Worm (Caenorhabditis elegans) whole organism, young adult: Measurements from ENCODE around the gene F38E1.3.

Experiments used
- B0035.1 ChIP-seq: sonication (generic microtip); optimal IDR thresholded peaks from 2 replicates; lab custom pipeline; 2016; ENCODE audit warnings: missing genetic modification characterization, mild to moderate bottlenecking, missing compliant biosample characterization, missing genotype, missing genetic modification reagents
- B0261.1 ChIP-seq: sonication (generic microtip); optimal IDR thresholded peaks from 2 replicates; lab custom pipeline; 2016; ENCODE audit warnings: mild to moderate bottlenecking, missing genetic modification characterization, moderate library complexity, missing compliant biosample characterization
- C06A6.2 ChIP-seq: fragments of 200-800 bp; sonication (Bioruptor generic); conservative IDR thresholded peaks from 2 replicates; pipeline ENCODE4 v1.3.6; 2022; ENCODE audit warnings: missing genetic modification characterization, missing compliant biosample characterization
- F22D6.2 ChIP-seq: sonication (generic microtip); optimal IDR thresholded peaks from 2 replicates; lab custom pipeline; 2016; ENCODE audit warnings: mild to moderate bottlenecking, missing genetic modification characterization, missing compliant biosample characterization
- F23B12.7 ChIP-seq: sonication (generic microtip); optimal IDR thresholded peaks from 2 replicates; lab custom pipeline; 2017; ENCODE audit warnings: missing genetic modification characterization, mild to moderate bottlenecking, missing compliant biosample characterization, antibody characterized with exemption, moderate library complexity; ENCODE audit not compliant: insufficient read depth
- F37B4.10 ChIP-seq: fragments of 200-800 bp; sonication (Bioruptor generic); IDR thresholded peaks from 2 replicates; pipeline ENCODE4 v1.3.6; 2022; ENCODE audit warnings: missing genetic modification characterization, missing compliant biosample characterization
- F49E8.2 ChIP-seq: sonication (generic microtip); optimal IDR thresholded peaks from 3 replicates; lab custom pipeline; 2017; ENCODE audit warnings: missing genetic modification characterization, mild to moderate bottlenecking, missing compliant biosample characterization, antibody characterized with exemption, moderate library complexity; ENCODE audit not compliant: insufficient read depth
- F55B11.4 ChIP-seq: sonication (generic microtip); optimal IDR thresholded peaks from 2 replicates; lab custom pipeline; 2016; ENCODE audit warnings: missing compliant biosample characterization, missing genetic modification characterization, borderline replicate concordance; ENCODE audit not compliant: insufficient read depth
- F57C9.4 ChIP-seq: sonication (generic microtip); optimal IDR thresholded peaks from 2 replicates; lab custom pipeline; 2017; ENCODE audit warnings: mild to moderate bottlenecking, missing genetic modification characterization, missing compliant biosample characterization
- K12H6.12 ChIP-seq: fragments of 200-800 bp; sonication (Bioruptor generic); optimal IDR thresholded peaks from 2 replicates; lab custom pipeline; 2018; ENCODE audit warnings: mild to moderate bottlenecking, missing genetic modification characterization, missing compliant biosample characterization
- T26A5.8 ChIP-seq: sonication (generic microtip); optimal IDR thresholded peaks from 2 replicates; lab custom pipeline; 2016; ENCODE audit warnings: missing genetic modification characterization, missing compliant biosample characterization
- Y53F4B.3 ChIP-seq: fragments of 200-800 bp; sonication (Bioruptor generic); IDR thresholded peaks from 2 replicates; pipeline ENCODE4 v1.3.6; 2022; ENCODE audit warnings: missing genetic modification reagents, missing genetic modification characterization, missing compliant biosample characterization
- Y53G8AR.9 ChIP-seq: fragments of 200-800 bp; sonication (Bioruptor generic); conservative IDR thresholded peaks from 2 replicates; pipeline ENCODE4 v1.3.6; 2022; ENCODE audit warnings: missing genetic modification reagents, missing genetic modification characterization, missing compliant biosample characterization
- ZK185.1 ChIP-seq: sonication (generic microtip); optimal IDR thresholded peaks from 2 replicates; lab custom pipeline; 2016; ENCODE audit warnings: mild to moderate bottlenecking, missing genetic modification characterization, missing compliant biosample characterization; ENCODE audit not compliant: poor library complexity, severe bottlenecking
- aptf-2 ChIP-seq: fragments of 200-800 bp; sonication (Bioruptor generic); conservative IDR thresholded peaks from 2 replicates; pipeline ENCODE4 v1.3.6; 2022; ENCODE audit warnings: missing genetic modification reagents, missing genetic modification characterization, missing compliant biosample characterization
- athp-1 ChIP-seq: sonication (generic microtip); optimal IDR thresholded peaks from 2 replicates; lab custom pipeline; 2017; ENCODE audit warnings: mild to moderate bottlenecking, missing genetic modification characterization, missing compliant biosample characterization
- attf-5 ChIP-seq: fragments of 200-800 bp; sonication (Bioruptor generic); optimal IDR thresholded peaks from 2 replicates; lab custom pipeline; 2018; ENCODE audit warnings: mild to moderate bottlenecking, missing genetic modification characterization, missing compliant biosample characterization
- bed-2 ChIP-seq: fragments of 200-800 bp; sonication (Bioruptor generic); IDR thresholded peaks from 2 replicates; pipeline ENCODE4 v1.3.6; 2022; ENCODE audit warnings: missing genetic modification reagents, missing genetic modification characterization, missing compliant biosample characterization
- ccch-3 ChIP-seq: fragments of 200-800 bp; sonication (Bioruptor generic); optimal IDR thresholded peaks from 2 replicates; lab custom pipeline; 2018; ENCODE audit warnings: mild to moderate bottlenecking, missing genetic modification characterization, missing compliant biosample characterization
- cebp-2 ChIP-seq: fragments of 200-800 bp; sonication (Bioruptor generic); IDR thresholded peaks from 2 replicates; pipeline ENCODE4 v1.3.6; 2022; ENCODE audit warnings: missing genetic modification characterization, missing compliant biosample characterization
- ceh-100 ChIP-seq: fragments of 200-800 bp; sonication (Bioruptor generic); IDR thresholded peaks from 2 replicates; pipeline ENCODE4 v1.3.6; 2022; ENCODE audit warnings: missing genetic modification reagents, missing genetic modification characterization, missing compliant biosample characterization
- ceh-79 ChIP-seq: sonication (generic microtip); optimal IDR thresholded peaks from 2 replicates; lab custom pipeline; 2017; ENCODE audit warnings: mild to moderate bottlenecking, missing genetic modification characterization, missing compliant biosample characterization
- egl-18 ChIP-seq: fragments of 200-800 bp; sonication (Bioruptor generic); IDR thresholded peaks from 2 replicates; pipeline ENCODE4 v1.3.6; 2022; ENCODE audit warnings: missing genetic modification reagents, missing genetic modification characterization, missing compliant biosample characterization
- egrh-3 ChIP-seq: fragments of 200-800 bp; sonication (Bioruptor generic); IDR thresholded peaks from 2 replicates; pipeline ENCODE4 v1.3.6; 2022; ENCODE audit warnings: missing genetic modification reagents, missing genetic modification characterization, missing compliant biosample characterization
- ekl-4 ChIP-seq: fragments of 200-800 bp; sonication (Bioruptor generic); IDR thresholded peaks from 2 replicates; pipeline ENCODE4 v1.3.6; 2022; ENCODE audit warnings: missing genetic modification reagents, missing genetic modification characterization, missing compliant biosample characterization
- gei-17 ChIP-seq: fragments of 200-800 bp; sonication (Bioruptor generic); optimal IDR thresholded peaks from 2 replicates; lab custom pipeline; 2018; ENCODE audit warnings: mild to moderate bottlenecking, missing genetic modification characterization, missing compliant biosample characterization
- hlh-12 ChIP-seq: sonication (generic microtip); optimal IDR thresholded peaks from 2 replicates; lab custom pipeline; 2016; ENCODE audit warnings: missing genetic modification characterization, missing compliant biosample characterization
- lsl-1 ChIP-seq: fragments of 200-800 bp; sonication (Bioruptor generic); optimal IDR thresholded peaks from 2 replicates; lab custom pipeline; 2018; ENCODE audit warnings: mild to moderate bottlenecking, missing genetic modification characterization, moderate library complexity, missing compliant biosample characterization
- madf-3 ChIP-seq: fragments of 200-800 bp; sonication (Bioruptor generic); IDR thresholded peaks from 2 replicates; pipeline ENCODE4 v1.3.6; 2022; ENCODE audit warnings: missing genetic modification reagents, missing genetic modification characterization, missing compliant biosample characterization
- madf-6 ChIP-seq: fragments of 200-800 bp; sonication (Bioruptor generic); IDR thresholded peaks from 2 replicates; pipeline ENCODE4 v1.3.6; 2022; ENCODE audit warnings: missing genetic modification reagents, missing genetic modification characterization, missing compliant biosample characterization
- nhr-120 ChIP-seq: fragments of 200-800 bp; sonication (Bioruptor generic); IDR thresholded peaks from 2 replicates; pipeline ENCODE4 v1.3.6; 2022; ENCODE audit warnings: missing genetic modification characterization, missing compliant biosample characterization
- nhr-179 ChIP-seq: sonication (generic microtip); optimal IDR thresholded peaks from 2 replicates; lab custom pipeline; 2016; ENCODE audit warnings: mild to moderate bottlenecking, missing genetic modification characterization, missing compliant biosample characterization
- pbrm-1 ChIP-seq: fragments of 200-800 bp; sonication (Bioruptor generic); IDR thresholded peaks from 2 replicates; pipeline ENCODE4 v1.3.6; 2022; ENCODE audit warnings: missing genetic modification reagents, missing genetic modification characterization, missing compliant biosample characterization
- pha-4 ChIP-seq: fragments of 150-350 bp; sonication (generic microtip); optimal IDR thresholded peaks from 2 replicates; lab custom pipeline; 2014; ENCODE audit warnings: missing biosample characterization, missing genetic modification reagents, missing genetic modification characterization
- repo-1 ChIP-seq: sonication (generic microtip); optimal IDR thresholded peaks from 2 replicates; lab custom pipeline; 2017; ENCODE audit warnings: mild to moderate bottlenecking, missing genetic modification characterization, missing compliant biosample characterization
- sdz-38 ChIP-seq: sonication (generic microtip); optimal IDR thresholded peaks from 2 replicates; lab custom pipeline; 2016; ENCODE audit warnings: missing genotype, missing genetic modification characterization, missing compliant biosample characterization
- sea-2 ChIP-seq: fragments of 200-800 bp; sonication (Bioruptor generic); IDR thresholded peaks from 2 replicates; pipeline ENCODE4 v1.3.6; 2022; ENCODE audit warnings: missing genetic modification characterization, missing compliant biosample characterization
- snpc-1.1 ChIP-seq: sonication (generic microtip); optimal IDR thresholded peaks from 2 replicates; lab custom pipeline; 2017; ENCODE audit warnings: missing genetic modification characterization, mild to moderate bottlenecking, missing compliant biosample characterization, antibody characterized with exemption, moderate library complexity, missing genotype, missing genetic modification reagents; ENCODE audit not compliant: insufficient read depth
- snpc-4 ChIP-seq, 5 experiments: fragments of 150-350 bp in 1 of 5; sonication (generic microtip) in 4 of 5; optimal IDR thresholded peaks; 2 replicates each; lab custom pipeline; 2014 to 2018; ENCODE audit warnings: missing genetic modification characterization in 5 of 5, missing biosample characterization in 3 of 5, antibody characterized with exemption in 2 of 5, mild to moderate bottlenecking in 2 of 5, missing compliant biosample characterization in 2 of 5, missing genotype in 2 of 5, moderate library complexity in 2 of 5, missing genetic modification reagents in 1 of 5
- somi-1 ChIP-seq: fragments of 200-800 bp; sonication (Bioruptor generic); optimal IDR thresholded peaks from 2 replicates; lab custom pipeline; 2018; ENCODE audit warnings: mild to moderate bottlenecking, missing genetic modification characterization, missing compliant biosample characterization
- tbp1 ChIP-seq: fragments of 200-800 bp; sonication (Bioruptor generic); optimal IDR thresholded peaks from 2 replicates; lab custom pipeline; 2018; ENCODE audit warnings: mild to moderate bottlenecking, missing genetic modification characterization, missing compliant biosample characterization
- tbx-9 ChIP-seq: sonication (generic microtip); optimal IDR thresholded peaks from 2 replicates; lab custom pipeline; 2016; ENCODE audit warnings: borderline replicate concordance, missing genetic modification characterization, inconsistent platforms, missing compliant biosample characterization
- ztf-22 ChIP-seq: fragments of 200-800 bp; sonication (Bioruptor generic); optimal IDR thresholded peaks from 2 replicates; lab custom pipeline; 2018; ENCODE audit warnings: mild to moderate bottlenecking, missing genetic modification characterization, moderate library complexity, missing compliant biosample characterization
- ztf-26 ChIP-seq: sonication (generic microtip); optimal IDR thresholded peaks from 2 replicates; lab custom pipeline; 2017; ENCODE audit warnings: missing genetic modification characterization, missing compliant biosample characterization
- ztf-28 ChIP-seq: fragments of 200-800 bp; sonication (Bioruptor generic); IDR thresholded peaks from 2 replicates; pipeline ENCODE4 v1.3.6; 2022; ENCODE audit warnings: missing genetic modification reagents, missing genetic modification characterization, missing compliant biosample characterization
- ztf-3 ChIP-seq: fragments of 200-800 bp; sonication (Bioruptor generic); optimal IDR thresholded peaks from 2 replicates; lab custom pipeline; 2018; ENCODE audit warnings: mild to moderate bottlenecking, missing genetic modification characterization, missing compliant biosample characterization
- ztf-6 ChIP-seq: fragments of 200-800 bp; sonication (Bioruptor generic); IDR thresholded peaks from 2 replicates; pipeline ENCODE4 v1.3.6; 2022; ENCODE audit warnings: missing genetic modification reagents, missing genetic modification characterization, missing compliant biosample characterization

F38E1.3 gene

ce11 chrV:8413432-8414021 lies 37.6 kb downstream of the F38E1.3 start, which contains the start of gene vha-18 (continued):
- TF ChIP-seq pha-4 (tag; lab: Kevin White, UChicago) (no peak), Y53F4B.3 (GFP tag; lab: Robert Waterston, UW) (peak; percentile 39; the same call in 1 of the 2 replicates), T26A5.8 (tag; lab: Kevin White, UChicago) (no peak), F22D6.2 (no peak), F55B11.4 (tag; lab: Kevin White, UChicago) (no peak), ceh-100 (GFP tag; lab: Robert Waterston, UW) (peak; percentile 75), madf-3 (GFP tag; lab: Robert Waterston, UW) (peak; percentile 89), C06A6.2 (GFP tag; lab: Robert Waterston, UW) (no peak), pbrm-1 (peak; percentile 74; the same call in 1 of the 2 replicates), repo-1 (tag; lab: Kevin White, UChicago) (no peak), Y53G8AR.9 (GFP tag; lab: Robert Waterston, UW) (0 out of 2 replicates have a peak, but pooled peaks have one; percentile 60), nhr-179 (tag; lab: Kevin White, UChicago) (no peak), snpc-4 (GFP tag; optimal IDR thresholded peaks at IDR 0.05; lab: Kevin White, UChicago) (no peak), snpc-4 (tag; optimal IDR thresholded peaks at IDR 0.05; lab: Kevin White, UChicago) (peak in 3 of 4 experiments; percentile 27 to 71 (median 55)), F23B12.7 (tag; lab: Kevin White, UChicago) (no peak), sdz-38 (tag; lab: Kevin White, UChicago) (no peak), snpc-1.1 (tag; lab: Kevin White, UChicago) (peak; percentile 55), lsl-1 (peak; percentile 93), B0035.1 (tag; lab: Kevin White, UChicago) (no peak), madf-6 (GFP tag; lab: Robert Waterston, UW) (peak; percentile 98), tbp1 (GFP tag; lab: Kevin White, UChicago) (peak; percentile 63), aptf-2 (GFP tag; lab: Robert Waterston, UW) (0 out of 2 replicates have a peak, but pooled peaks have one; percentile 45), nhr-120 (GFP tag; lab: Robert Waterston, UW) (no peak), ZK185.1 (tag; lab: Kevin White, UChicago) (no peak), athp-1 (tag; lab: Kevin White, UChicago) (peak; percentile 3), somi-1 (GFP tag; lab: Kevin White, UChicago) (no peak), ztf-6 (GFP tag; lab: Robert Waterston, UW) (no peak), K12H6.12 (tag; lab: Kevin White, UChicago) (no peak), ccch-3 (no peak), F49E8.2 (tag; lab: Kevin White, UChicago) (peak; percentile 74), ztf-26 (tag; lab: Kevin White, UChicago) (no peak), F37B4.10 (GFP tag; lab: Robert Waterston, UW) (no peak), ceh-79 (tag; lab: Kevin White, UChicago) (no peak), F57C9.4 (tag; lab: Kevin White, UChicago) (no peak), B0261.1 (peak; percentile 6), sea-2 (no peak), ztf-22 (no peak), tbx-9 (no peak), hlh-12 (no peak), egl-18 (GFP tag; lab: Robert Waterston, UW) (no peak), bed-2 (GFP tag; lab: Robert Waterston, UW) (0 out of 2 replicates have a peak, but pooled peaks have one; percentile 45), attf-5 (GFP tag; lab: Kevin White, UChicago) (no peak), ztf-3 (GFP tag; lab: Kevin White, UChicago) (no peak), ztf-28 (GFP tag; lab: Robert Waterston, UW) (peak; percentile 85; the same call in 1 of the 2 replicates), gei-17 (no peak), egrh-3 (GFP tag; lab: Robert Waterston, UW) (0 out of 2 replicates have a peak, but pooled peaks have one; percentile 9), ekl-4 (GFP tag; lab: Robert Waterston, UW) (peak; percentile 84), cebp-2 (GFP tag; lab: Robert Waterston, UW) (no peak)
